Fruit fly (Drosophila melanogaster) whole organism, embryonic: ENCODE results near the gene CG18171.

Experiments
- Antp ChIP-seq: fragments of 200-800 bp; sonication (Bioruptor generic); optimal IDR thresholded peaks from 3 replicates; lab custom pipeline; 2016; ENCODE audit warnings: missing biosample characterization, missing genetic modification characterization
- Atf-2 ChIP-seq: fragments of 200-800 bp; sonication (Bioruptor generic); optimal IDR thresholded peaks from 2 replicates; lab custom pipeline; 2016; ENCODE audit warnings: missing biosample characterization, missing genetic modification characterization
- Bteb2 ChIP-seq: fragments of 200-800 bp; sonication (Bioruptor generic); optimal IDR thresholded peaks from 2 replicates; lab custom pipeline; 2016; ENCODE audit warnings: missing biosample characterization, missing genetic modification characterization
- CG1024 ChIP-seq: fragments of 200-800 bp; sonication (Bioruptor generic); IDR thresholded peaks from 2 replicates; pipeline ENCODE4 v1.3.6; 2022; ENCODE audit warnings: missing biosample characterization, missing genetic modification characterization
- CG13775 ChIP-seq: fragments of 200-800 bp; sonication (Bioruptor generic); optimal IDR thresholded peaks from 3 replicates; lab custom pipeline; 2017; ENCODE audit warnings: missing biosample characterization, mild to moderate bottlenecking, missing genetic modification characterization
- CG13894 ChIP-seq: fragments of 200-800 bp; sonication (Bioruptor generic); optimal IDR thresholded peaks from 3 replicates; lab custom pipeline; 2018; ENCODE audit warnings: missing biosample characterization, mild to moderate bottlenecking, missing genetic modification characterization, moderate library complexity
- CG15514 ChIP-seq: fragments of 200-800 bp; sonication (Bioruptor generic); optimal IDR thresholded peaks from 3 replicates; lab custom pipeline; 2017; ENCODE audit warnings: missing biosample characterization, missing genetic modification characterization, mild to moderate bottlenecking, moderate library complexity, missing genetic modification reagents
- CG1602 ChIP-seq: fragments of 200-800 bp; sonication (Bioruptor generic); optimal IDR thresholded peaks from 3 replicates; lab custom pipeline; 2016; ENCODE audit warnings: missing biosample characterization, missing genetic modification characterization
- CG17568 ChIP-seq: fragments of 200-800 bp; sonication (Bioruptor generic); optimal IDR thresholded peaks from 2 replicates; lab custom pipeline; 2018; ENCODE audit warnings: missing biosample characterization, mild to moderate bottlenecking, missing genetic modification characterization, moderate library complexity
- CG17912 ChIP-seq: fragments of 200-800 bp; sonication (Bioruptor generic); optimal IDR thresholded peaks from 2 replicates; lab custom pipeline; 2018; ENCODE audit warnings: missing biosample characterization, mild to moderate bottlenecking, missing genetic modification characterization
- CG1832 ChIP-seq: fragments of 200-800 bp; sonication (Bioruptor generic); optimal IDR thresholded peaks from 2 replicates; lab custom pipeline; 2017; ENCODE audit warnings: missing biosample characterization, mild to moderate bottlenecking, missing genetic modification characterization, inconsistent platforms
- CG18764 ChIP-seq: fragments of 200-800 bp; sonication (Bioruptor generic); optimal IDR thresholded peaks from 3 replicates; lab custom pipeline; 2016; ENCODE audit warnings: missing biosample characterization, missing genetic modification characterization
- CG2129 ChIP-seq: fragments of 200-800 bp; sonication (Bioruptor generic); IDR thresholded peaks from 2 replicates; pipeline ENCODE4 v1.3.6; 2022; ENCODE audit warnings: missing biosample characterization, missing genetic modification characterization; ENCODE audit not compliant: partially characterized antibody
- CG2678 ChIP-seq: fragments of 200-800 bp; sonication (Bioruptor generic); optimal IDR thresholded peaks from 3 replicates; lab custom pipeline; 2019; ENCODE audit warnings: missing biosample characterization, mild to moderate bottlenecking, missing genetic modification characterization, moderate library complexity
- CG31365 ChIP-seq: fragments of 200-800 bp; sonication (Bioruptor generic); optimal IDR thresholded peaks from 2 replicates; lab custom pipeline; 2018; ENCODE audit warnings: missing biosample characterization, mild to moderate bottlenecking, missing genetic modification characterization
- CG32532 ChIP-seq: fragments of 200-800 bp; sonication (Bioruptor generic); IDR thresholded peaks from 2 replicates; pipeline ENCODE4 v1.3.6; 2022; ENCODE audit warnings: missing biosample characterization, missing genetic modification characterization
- CG3838 ChIP-seq: fragments of 200-800 bp; sonication (Bioruptor generic); optimal IDR thresholded peaks from 3 replicates; lab custom pipeline; 2016; ENCODE audit warnings: missing biosample characterization, missing genetic modification characterization
- CG5245 ChIP-seq: fragments of 200-800 bp; sonication (Bioruptor generic); optimal IDR thresholded peaks from 3 replicates; lab custom pipeline; 2016; ENCODE audit warnings: missing biosample characterization, missing genetic modification characterization
- CG5953 ChIP-seq: fragments of 200-800 bp; sonication (Bioruptor generic); IDR thresholded peaks from 2 replicates; pipeline ENCODE4 v1.3.6; 2022; ENCODE audit warnings: missing biosample characterization, missing genetic modification characterization
- CG7786 ChIP-seq: fragments of 200-800 bp; sonication (Bioruptor generic); optimal IDR thresholded peaks from 2 replicates; lab custom pipeline; 2016; ENCODE audit warnings: missing biosample characterization, missing genetic modification characterization
- CHES-1-like ChIP-seq: fragments of 200-800 bp; sonication (Bioruptor generic); optimal IDR thresholded peaks from 2 replicates; lab custom pipeline; 2016; ENCODE audit warnings: missing biosample characterization, missing genetic modification characterization
- CoRest ChIP-seq: fragments of 200-800 bp; sonication (Bioruptor generic); optimal IDR thresholded peaks from 3 replicates; lab custom pipeline; 2018; ENCODE audit warnings: missing biosample characterization, mild to moderate bottlenecking, missing genetic modification characterization, moderate library complexity
- CrebB ChIP-seq: fragments of 200-800 bp; sonication (Bioruptor generic); optimal IDR thresholded peaks from 3 replicates; lab custom pipeline; 2018; ENCODE audit warnings: missing biosample characterization, mild to moderate bottlenecking, missing genetic modification characterization
- D ChIP-seq, 2 experiments: fragments of 200-800 bp in 1 of 2; fragments of >200 bp in 1 of 2; sonication (Bioruptor generic) in 1 of 2; optimal IDR thresholded peaks; 2 replicates in 1 of 2; 3 replicates in 1 of 2; lab custom pipeline; 2017; ENCODE audit warnings: mild to moderate bottlenecking in 1 of 2, missing biosample characterization in 1 of 2, missing genetic modification characterization in 1 of 2, missing genetic modification reagents in 1 of 2
- E2f1 ChIP-seq: fragments of 200-800 bp; sonication (Bioruptor generic); IDR thresholded peaks from 2 replicates; pipeline ENCODE4 v1.3.6; 2022; ENCODE audit warnings: missing biosample characterization, missing genetic modification characterization
- ERR ChIP-seq: fragments of 200-800 bp; sonication (Bioruptor generic); optimal IDR thresholded peaks from 2 replicates; lab custom pipeline; 2016; ENCODE audit warnings: missing biosample characterization, missing genetic modification characterization
- H15 ChIP-seq: fragments of 200-800 bp; sonication (Bioruptor generic); IDR thresholded peaks from 3 replicates; pipeline ENCODE4 v1.3.6; 2022; ENCODE audit warnings: missing biosample characterization, missing genetic modification characterization
- HHEX ChIP-seq: fragments of 200-800 bp; sonication (Bioruptor generic); optimal IDR thresholded peaks from 3 replicates; lab custom pipeline; 2017; ENCODE audit warnings: missing biosample characterization, mild to moderate bottlenecking, missing genetic modification characterization, missing genetic modification reagents
- Hmr ChIP-seq: fragments of 200-800 bp; sonication (Bioruptor generic); optimal IDR thresholded peaks from 3 replicates; lab custom pipeline; 2017; ENCODE audit warnings: mild to moderate bottlenecking, missing biosample characterization, missing genetic modification reagents, missing genetic modification characterization
- Nf-YC ChIP-seq: fragments of 200-800 bp; optimal IDR thresholded peaks from 3 replicates; lab custom pipeline; 2019; ENCODE audit warnings: missing biosample characterization, mild to moderate bottlenecking, missing genetic modification characterization, moderate library complexity
- Optix ChIP-seq: fragments of 200-800 bp; sonication (Bioruptor generic); IDR thresholded peaks from 3 replicates; pipeline ENCODE4 v1.3.6; 2022; ENCODE audit warnings: missing biosample characterization, missing genetic modification characterization
- abd-A ChIP-seq: fragments of 200-800 bp; sonication (Bioruptor generic); optimal IDR thresholded peaks from 3 replicates; lab custom pipeline; 2019; ENCODE audit warnings: missing biosample characterization, mild to moderate bottlenecking, missing genetic modification characterization, moderate library complexity
- br ChIP-seq: fragments of >200 bp; optimal IDR thresholded peaks from 2 replicates; lab custom pipeline; 2017
- btn ChIP-seq: fragments of 200-800 bp; sonication (Bioruptor generic); optimal IDR thresholded peaks from 2 replicates; lab custom pipeline; 2016; ENCODE audit warnings: missing biosample characterization, missing genetic modification characterization
- dan ChIP-seq: fragments of 200-800 bp; sonication (Bioruptor generic); IDR thresholded peaks from 2 replicates; pipeline ENCODE4 v1.3.6; 2022; ENCODE audit warnings: missing biosample characterization, missing genetic modification characterization
- dimm ChIP-seq: fragments of 200-800 bp; sonication (Bioruptor generic); IDR thresholded peaks from 2 replicates; pipeline ENCODE4 v1.3.6; 2022; ENCODE audit warnings: missing biosample characterization, missing genetic modification characterization
- fd96Cb ChIP-seq: fragments of 200-800 bp; sonication (Bioruptor generic); optimal IDR thresholded peaks from 2 replicates; lab custom pipeline; 2018; ENCODE audit warnings: missing biosample characterization, mild to moderate bottlenecking, missing genetic modification characterization, moderate library complexity
- grn ChIP-seq: fragments of 200-800 bp; sonication (Bioruptor generic); optimal IDR thresholded peaks from 3 replicates; lab custom pipeline; 2017; ENCODE audit warnings: missing biosample characterization, missing genetic modification characterization
- gsb-n ChIP-seq: fragments of 200-800 bp; sonication (Bioruptor generic); optimal IDR thresholded peaks from 3 replicates; lab custom pipeline; 2018; ENCODE audit warnings: missing biosample characterization, mild to moderate bottlenecking, missing genetic modification characterization
- hkb ChIP-seq, 2 experiments: fragments of 200-800 bp in 1 of 2; fragments of >200 bp in 1 of 2; sonication (Bioruptor generic) in 1 of 2; IDR thresholded peaks in 1 of 2; optimal IDR thresholded peaks in 1 of 2; 2 replicates each; pipeline versions ENCODE4 v1.3.6 to Lab custom; 2017 to 2022; ENCODE audit warnings: missing biosample characterization in 1 of 2, missing genetic modification characterization in 1 of 2
- ind ChIP-seq: fragments of 200-800 bp; sonication (Bioruptor generic); optimal IDR thresholded peaks from 3 replicates; lab custom pipeline; 2016; ENCODE audit warnings: missing biosample characterization, missing genetic modification characterization
- klu ChIP-seq: fragments of 200-800 bp; sonication (Bioruptor generic); IDR thresholded peaks from 2 replicates; pipeline ENCODE4 v1.3.6; 2022; ENCODE audit warnings: missing biosample characterization, missing genetic modification characterization
- maf-S ChIP-seq: fragments of 200-800 bp; sonication (Bioruptor generic); optimal IDR thresholded peaks from 2 replicates; lab custom pipeline; 2016; ENCODE audit warnings: missing biosample characterization, missing genetic modification characterization
- oc ChIP-seq: fragments of 200-800 bp; sonication (Bioruptor generic); optimal IDR thresholded peaks from 2 replicates; lab custom pipeline; 2018; ENCODE audit warnings: missing biosample characterization, mild to moderate bottlenecking, missing genetic modification characterization, moderate library complexity
- pita ChIP-seq: fragments of 200-800 bp; sonication (Bioruptor generic); optimal IDR thresholded peaks from 2 replicates; lab custom pipeline; 2017; ENCODE audit warnings: missing biosample characterization, mild to moderate bottlenecking, missing genetic modification characterization
- slou ChIP-seq: fragments of 200-800 bp; sonication (Bioruptor generic); optimal IDR thresholded peaks from 3 replicates; lab custom pipeline; 2016; ENCODE audit warnings: missing biosample characterization, missing genetic modification characterization
- sna ChIP-seq: fragments of 200-800 bp; sonication (Bioruptor generic); IDR thresholded peaks from 2 replicates; pipeline ENCODE4 v1.3.6; 2022; ENCODE audit warnings: missing biosample characterization, missing genetic modification characterization; ENCODE audit not compliant: partially characterized antibody
- tup ChIP-seq: fragments of 200-800 bp; sonication (Bioruptor generic); optimal IDR thresholded peaks from 2 replicates; lab custom pipeline; 2016; ENCODE audit warnings: missing biosample characterization, mild to moderate bottlenecking, missing genetic modification characterization, moderate library complexity

CG18171 gene

DNA sequence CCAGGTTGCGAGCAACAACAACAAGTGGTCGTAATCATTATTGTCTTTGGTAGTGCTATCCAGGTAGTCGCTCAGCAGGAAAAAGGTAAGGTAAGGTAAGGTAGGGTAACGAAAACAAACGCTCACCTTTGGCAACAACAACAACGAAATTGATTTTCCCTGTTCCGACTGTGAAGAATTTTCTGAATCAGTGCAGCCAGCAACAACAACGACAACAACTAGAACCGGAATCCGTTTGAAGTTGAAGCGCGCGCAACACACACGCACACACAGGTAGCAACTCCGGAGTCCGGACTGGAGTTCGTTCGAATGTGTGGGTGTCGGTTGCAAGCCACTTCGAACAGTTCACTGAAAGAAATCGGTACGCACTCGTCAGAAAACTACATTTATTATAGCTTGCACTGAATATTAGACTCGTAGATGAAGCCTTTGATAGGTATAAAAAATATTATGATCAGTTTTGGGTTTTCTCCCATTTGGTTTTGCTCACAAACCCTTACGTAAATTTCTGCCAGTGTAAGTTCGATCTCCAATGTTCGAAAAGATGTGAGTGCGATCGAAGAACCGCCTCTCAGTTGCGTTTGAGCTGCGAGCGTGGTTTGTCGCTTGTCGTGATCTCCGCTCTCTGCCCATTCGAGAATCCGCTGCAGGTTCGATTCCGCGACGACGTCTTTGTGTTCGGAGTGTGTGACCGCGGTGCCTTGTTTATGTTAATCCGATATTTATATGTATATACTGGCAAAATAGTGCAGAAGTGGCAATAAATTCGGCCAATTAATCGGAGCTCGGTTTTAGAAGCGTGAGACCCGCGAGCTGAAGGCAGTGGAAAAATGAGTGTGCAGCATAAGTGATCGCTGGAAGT, 23.6 kb upstream of the CG18171 start, which contains the start of gene CG13921 (continued):
- TF ChIP-seq CG3838 (GFP tag; lab: Kevin White, UChicago) = peak; percentile 96
- peak; percentile 98 for TF ChIP-seq Atf-2
- peak; percentile 99 for TF ChIP-seq H15 (GFP tag; lab: Robert Waterston, UW)
- peak; percentile 99 for TF ChIP-seq Optix (GFP tag; lab: Robert Waterston, UW)
- peak; percentile 99 for TF ChIP-seq btn (GFP tag; lab: Kevin White, UChicago)
- TF ChIP-seq CG2678 = peak; percentile 99
- TF ChIP-seq CG31365 (tag; lab: Kevin White, UChicago) = peak; percentile 94
- TF ChIP-seq CG1024 (GFP tag; lab: Robert Waterston, UW) = peak; percentile 98
- TF ChIP-seq CG5953 (GFP tag; lab: Robert Waterston, UW) = peak; percentile 99
- TF ChIP-seq CG17568 (GFP tag; lab: Kevin White, UChicago) = no peak
- TF ChIP-seq CG7786 (GFP tag; lab: Kevin White, UChicago) = peak; percentile 98
- TF ChIP-seq ind = peak; percentile 99
- no peak for TF ChIP-seq sna (GFP tag; lab: Robert Waterston, UW)
- peak; percentile 99 for TF ChIP-seq maf-S
- TF ChIP-seq CG5245 = peak; percentile 100
- TF ChIP-seq pita = no peak
- peak; percentile 87 for TF ChIP-seq CG17912 (GFP tag; lab: Kevin White, UChicago)
- TF ChIP-seq tup (GFP tag; lab: Kevin White, UChicago) = peak; percentile 98
- peak; percentile 99 for TF ChIP-seq dan
- TF ChIP-seq CG13894 = peak; percentile 92
- TF ChIP-seq slou = peak; percentile 98
- peak; percentile 91 for TF ChIP-seq grn (GFP tag; lab: Kevin White, UChicago)
- TF ChIP-seq D (optimal IDR thresholded peaks at IDR 0.05; lab: Kevin White, UChicago) = peak; percentile 18
- peak; percentile 100 for TF ChIP-seq D (GFP tag; optimal IDR thresholded peaks at IDR 0.05; lab: Kevin White, UChicago)
- peak; percentile 97 for TF ChIP-seq ERR (GFP tag; lab: Kevin White, UChicago)
- TF ChIP-seq Bteb2 (GFP tag; lab: Kevin White, UChicago) = peak; percentile 98
- peak; percentile 100 for TF ChIP-seq Antp (GFP tag; lab: Kevin White, UChicago)
- peak; percentile 99 for TF ChIP-seq CoRest (tag; lab: Kevin White, UChicago)
- TF ChIP-seq CG1832 (GFP tag; lab: Kevin White, UChicago) = no peak
- TF ChIP-seq CrebB (tag; lab: Kevin White, UChicago) = peak; percentile 97
- peak; percentile 100 for TF ChIP-seq fd96Cb (tag; lab: Kevin White, UChicago)
- TF ChIP-seq oc (tag; lab: Kevin White, UChicago) = peak; percentile 99
- no peak for TF ChIP-seq CG2129 (GFP tag; lab: Robert Waterston, UW)
- TF ChIP-seq CG13775 = peak; percentile 99
- TF ChIP-seq CHES-1-like (GFP tag; lab: Kevin White, UChicago) = peak; percentile 98
- peak; percentile 97 for TF ChIP-seq dimm (GFP tag; lab: Robert Waterston, UW)
- peak; percentile 92 for TF ChIP-seq CG15514 (GFP tag; lab: Kevin White, UChicago)
- TF ChIP-seq E2f1 (GFP tag; lab: Robert Waterston, UW) = peak; percentile 99
- TF ChIP-seq HHEX (GFP tag; lab: Kevin White, UChicago) = peak; percentile 99
- peak; percentile 99 for TF ChIP-seq CG18764 (GFP tag; lab: Kevin White, UChicago)
- peak; percentile 98 for TF ChIP-seq Hmr (GFP tag; lab: Kevin White, UChicago)
- peak; percentile 99 for TF ChIP-seq CG1602 (GFP tag; lab: Kevin White, UChicago)
- TF ChIP-seq Nf-YC (tag; lab: Kevin White, UChicago) = peak; percentile 88
- TF ChIP-seq abd-A (tag; lab: Kevin White, UChicago) = peak; percentile 69
- TF ChIP-seq gsb-n (tag; lab: Kevin White, UChicago) = peak; percentile 99
- peak; percentile 99 for TF ChIP-seq klu (GFP tag; lab: Robert Waterston, UW)
- no peak for TF ChIP-seq hkb (optimal IDR thresholded peaks at IDR 0.05; lab: Kevin White, UChicago)
- peak; percentile 99 for TF ChIP-seq hkb (GFP tag; IDR thresholded peaks at IDR 0.05; lab: Robert Waterston, UW)
- no peak for TF ChIP-seq br
- TF ChIP-seq CG32532 (GFP tag; lab: Robert Waterston, UW) = peak; percentile 99
